Worm (Caenorhabditis elegans): ENCODE measurements around the gene F19B6.3.

The F19B6.3 gene

ce11 chrIV:12371879-12372278, 44.8 kb downstream of the F19B6.3 start, which contains the start of gene wdr-46 (continued):
- no peak for TF ChIP-seq mxl-3 (GFP tag; optimal IDR thresholded peaks at IDR 0.05)
- TF ChIP-seq fkh-10 (GFP tag; optimal IDR thresholded peaks at IDR 0.05) = no peak

- TF ChIP-seq hmg-1.1 (GFP tag; IDR thresholded peaks at IDR 0.05) = no peak
- TF ChIP-seq unc-62 (GFP tag; optimal IDR thresholded peaks at IDR 0.05 in 1 of 2) = peak in 1 of 2 experiments; percentile 55
- TF ChIP-seq unc-62 (tag; optimal IDR thresholded peaks at IDR 0.05) = no peak
Measured at ce11 chrIV:12376021-12376420, 49.0 kb downstream of the F19B6.3 start, which contains the start of gene atz-1. atz-1 (minus strand) TSS chrIV:12376121.
